Worm (Caenorhabditis elegans) whole organism, L1 larva: ENCODE measurements around the gene ZC412.10.
"Not testable (repeated sequence)": the region's sequence is repeated elsewhere in the genome, so short reads cannot be mapped to it uniquely, and the experiment has no call there.

Experiments used
- C34B4.2 ChIP-seq: sonication (generic microtip); optimal IDR thresholded peaks from 2 replicates; lab custom pipeline; 2017; ENCODE audit warnings: mild to moderate bottlenecking, missing genetic modification characterization, missing compliant biosample characterization
- ceh-88 ChIP-seq: fragments of 200-800 bp; sonication (Bioruptor generic); IDR thresholded peaks from 2 replicates; pipeline ENCODE4 v1.3.6; 2022; ENCODE audit warnings: missing genetic modification characterization, missing compliant biosample characterization
- dpl-1 ChIP-seq, 3 experiments: fragments of 150-350 bp in 2 of 3; sonication (generic microtip) in 1 of 3; optimal IDR thresholded peaks; 2 replicates each; lab custom pipeline; 2014 to 2017; ENCODE audit warnings: missing biosample characterization in 3 of 3, missing genetic modification characterization in 3 of 3, missing genetic modification reagents in 3 of 3
- efl-1 ChIP-seq, 4 experiments: fragments of 150-350 bp; optimal IDR thresholded peaks in 3 of 4; peaks in 1 of 4; 1 replicate in 1 of 4; 2 replicates in 3 of 4; lab custom pipeline; 2014; ENCODE audit warnings: missing biosample characterization in 2 of 4, missing genetic modification characterization in 2 of 4, missing genetic modification reagents in 2 of 4
- skn-1 ChIP-seq: fragments of 150-350 bp; optimal IDR thresholded peaks from 2 replicates; lab custom pipeline; 2014; ENCODE audit warnings: missing biosample characterization, missing genetic modification characterization
- tbx-2 ChIP-seq: sonication (generic microtip); optimal IDR thresholded peaks from 2 replicates; lab custom pipeline; 2016; ENCODE audit warnings: missing genetic modification characterization, missing compliant biosample characterization
- unc-130 ChIP-seq: fragments of 150-350 bp; optimal IDR thresholded peaks from 2 replicates; lab custom pipeline; 2017; ENCODE audit warnings: missing biosample characterization, missing genetic modification characterization, inconsistent platforms
- unc-86 ChIP-seq: sonication (generic microtip); optimal IDR thresholded peaks from 2 replicates; lab custom pipeline; 2016; ENCODE audit warnings: missing genetic modification characterization, missing compliant biosample characterization
- zip-4 ChIP-seq: fragments of 200-800 bp; sonication (Bioruptor generic); optimal IDR thresholded peaks from 2 replicates; lab custom pipeline; 2018; ENCODE audit warnings: mild to moderate bottlenecking, missing genetic modification characterization, moderate library complexity, missing compliant biosample characterization

The ZC412.10 gene

ce11 chrV:14830267-14831175, 46.1 kb downstream of the ZC412.10 start (continued):
- TF ChIP-seq unc-86 (tag; lab: Kevin White, UChicago): no peak
- TF ChIP-seq C34B4.2 (tag; lab: Kevin White, UChicago): no peak

ce11 chrV:14828407-14828806, 48.2 kb downstream of the ZC412.10 start:
- TF ChIP-seq tbx-2 (tag; lab: Kevin White, UChicago) (no peak), dpl-1 (GFP tag; optimal IDR thresholded peaks at IDR 0.05; lab: Kevin White, UChicago) (no peak), efl-1 (optimal IDR thresholded peaks at IDR 0.05; lab: Kevin White, UChicago) (no peak), efl-1 (GFP tag; optimal IDR thresholded peaks at IDR 0.05 in 1 of 2; lab: Kevin White, UChicago) (peak in 1 of 2 experiments; percentile 73), skn-1 (tag; lab: Kevin White, UChicago) (no peak)

- not testable (repeated sequence) for TF ChIP-seq zip-4 (GFP tag; lab: Kevin White, UChicago); unc-130 (tag; lab: Kevin White, UChicago); ceh-88 (GFP tag; lab: Robert Waterston, UW)
- TF ChIP-seq, all 84 proteins: peak for 0; not testable (repeated sequence) for 84
These were observed 49.7 kb downstream of the ZC412.10 start, which contains the start of gene nspa-8 for ce11 chrV:14826952-14827351. TSS of gene nspa-8 (minus strand) at chrV:14827052.
